Worm (Caenorhabditis elegans) whole organism, mixed stage, embryonic: ENCODE data around the gene Y9C9A.16.

Experiments used
- M03D4.4 ChIP-seq: sonication (generic microtip); optimal IDR thresholded peaks from 2 replicates; lab custom pipeline; 2017; ENCODE audit warnings: mild to moderate bottlenecking, missing genetic modification characterization, missing compliant biosample characterization
- bed-3 ChIP-seq: fragments of 200-800 bp; sonication (Bioruptor generic); optimal IDR thresholded peaks from 3 replicates; lab custom pipeline; 2018; ENCODE audit warnings: mild to moderate bottlenecking, missing genetic modification characterization, moderate library complexity, missing compliant biosample characterization
- blmp-1 ChIP-seq: fragments of 150-350 bp; optimal IDR thresholded peaks from 2 replicates; lab custom pipeline; 2014; ENCODE audit warnings: missing biosample characterization, missing genetic modification characterization
- ceh-39 ChIP-seq: fragments of 150-350 bp; optimal IDR thresholded peaks from 2 replicates; lab custom pipeline; 2014; ENCODE audit warnings: missing biosample characterization, missing genetic modification characterization
- ceh-43 ChIP-seq: fragments of 200-800 bp; sonication (Bioruptor generic); optimal IDR thresholded peaks from 2 replicates; lab custom pipeline; 2018; ENCODE audit warnings: mild to moderate bottlenecking, missing genetic modification characterization, moderate library complexity, missing compliant biosample characterization
- ces-1 ChIP-seq: fragments of 150-350 bp; optimal IDR thresholded peaks from 2 replicates; lab custom pipeline; 2014; ENCODE audit warnings: missing biosample characterization, missing genetic modification reagents, missing genetic modification characterization
- cnd-1 ChIP-seq: fragments of 200-800 bp; sonication (Bioruptor generic); optimal IDR thresholded peaks from 2 replicates; lab custom pipeline; 2018; ENCODE audit warnings: mild to moderate bottlenecking, missing genetic modification characterization, missing compliant biosample characterization
- drap-1 ChIP-seq: fragments of 200-800 bp; sonication (Bioruptor generic); optimal IDR thresholded peaks from 3 replicates; lab custom pipeline; 2018; ENCODE audit warnings: mild to moderate bottlenecking, missing genetic modification characterization, missing compliant biosample characterization
- elt-1 ChIP-seq: sonication (generic microtip); optimal IDR thresholded peaks from 2 replicates; lab custom pipeline; 2017; ENCODE audit warnings: missing genetic modification characterization, mild to moderate bottlenecking, missing compliant biosample characterization, antibody characterized with exemption, moderate library complexity, borderline replicate concordance; ENCODE audit not compliant: insufficient read depth
- elt-3 ChIP-seq: fragments of 150-350 bp; optimal IDR thresholded peaks from 2 replicates; lab custom pipeline; 2014; ENCODE audit warnings: missing biosample characterization, missing genetic modification characterization
- flh-1 ChIP-seq: fragments of 200-800 bp; sonication (Bioruptor generic); optimal IDR thresholded peaks from 2 replicates; lab custom pipeline; 2018; ENCODE audit warnings: mild to moderate bottlenecking, missing genetic modification characterization, moderate library complexity, missing compliant biosample characterization
- ham-2 ChIP-seq: fragments of 200-800 bp; sonication (Bioruptor generic); optimal IDR thresholded peaks from 2 replicates; lab custom pipeline; 2018; ENCODE audit warnings: mild to moderate bottlenecking, missing genetic modification characterization, missing compliant biosample characterization
- hlh-1 ChIP-seq: fragments of 150-350 bp; optimal IDR thresholded peaks from 2 replicates; lab custom pipeline; 2014; ENCODE audit warnings: missing biosample characterization, missing genetic modification reagents, missing genetic modification characterization
- lin-13 ChIP-seq: fragments of 150-350 bp; optimal IDR thresholded peaks from 2 replicates; lab custom pipeline; 2014; ENCODE audit warnings: missing biosample characterization, missing genetic modification characterization
- lin-32 ChIP-seq: fragments of 200-800 bp; sonication (Bioruptor generic); optimal IDR thresholded peaks from 2 replicates; lab custom pipeline; 2018; ENCODE audit warnings: mild to moderate bottlenecking, missing genetic modification characterization, missing compliant biosample characterization
- lsy-2 ChIP-seq: fragments of 150-350 bp; optimal IDR thresholded peaks from 2 replicates; lab custom pipeline; 2014; ENCODE audit warnings: missing biosample characterization, missing genetic modification characterization
- mab-5 ChIP-seq: fragments of 150-350 bp; optimal IDR thresholded peaks from 2 replicates; lab custom pipeline; 2014; ENCODE audit warnings: missing biosample characterization, missing genetic modification characterization
- mep-1 ChIP-seq: fragments of 150-350 bp; optimal IDR thresholded peaks from 2 replicates; lab custom pipeline; 2017; ENCODE audit warnings: missing biosample characterization, missing genetic modification reagents, missing genetic modification characterization, inconsistent platforms
- mls-2 ChIP-seq: sonication (generic microtip); optimal IDR thresholded peaks from 2 replicates; lab custom pipeline; 2016; ENCODE audit warnings: mild to moderate bottlenecking, missing genetic modification characterization, moderate library complexity, missing compliant biosample characterization
- nhr-2 ChIP-seq: fragments of 150-350 bp; optimal IDR thresholded peaks from 2 replicates; lab custom pipeline; 2014; ENCODE audit warnings: missing biosample characterization, missing genetic modification characterization
- nhr-237 ChIP-seq: fragments of 150-350 bp; optimal IDR thresholded peaks from 2 replicates; lab custom pipeline; 2014; ENCODE audit warnings: missing biosample characterization, missing genetic modification characterization
- nhr-28 ChIP-seq: fragments of 150-350 bp; optimal IDR thresholded peaks from 2 replicates; lab custom pipeline; 2014; ENCODE audit warnings: missing biosample characterization, missing genetic modification characterization
- nhr-76 ChIP-seq: sonication (generic microtip); optimal IDR thresholded peaks from 2 replicates; lab custom pipeline; 2017; ENCODE audit warnings: missing biosample characterization, missing genetic modification characterization
- pha-4 ChIP-seq: fragments of 150-350 bp; optimal IDR thresholded peaks from 2 replicates; lab custom pipeline; 2018; ENCODE audit warnings: missing biosample characterization, missing genetic modification reagents, missing genetic modification characterization
- sem-2 ChIP-seq: fragments of 200-800 bp; sonication (Bioruptor generic); optimal IDR thresholded peaks from 2 replicates; lab custom pipeline; 2018; ENCODE audit warnings: mild to moderate bottlenecking, missing genetic modification characterization, missing compliant biosample characterization
- snpc-4 ChIP-seq: fragments of 150-350 bp; optimal IDR thresholded peaks from 2 replicates; lab custom pipeline; 2014; ENCODE audit warnings: missing biosample characterization, missing genetic modification characterization
- sptf-1 ChIP-seq: sonication (generic microtip); optimal IDR thresholded peaks from 2 replicates; lab custom pipeline; 2017; ENCODE audit warnings: mild to moderate bottlenecking, missing genetic modification characterization, moderate library complexity, missing compliant biosample characterization
- tbx-8 ChIP-seq: fragments of 200-800 bp; sonication (Bioruptor generic); optimal IDR thresholded peaks from 2 replicates; lab custom pipeline; 2018; ENCODE audit warnings: mild to moderate bottlenecking, missing genetic modification characterization, moderate library complexity, missing compliant biosample characterization
- unc-120 ChIP-seq: sonication (generic microtip); optimal IDR thresholded peaks from 2 replicates; lab custom pipeline; 2017; ENCODE audit warnings: missing genetic modification characterization, missing compliant biosample characterization; ENCODE audit not compliant: poor library complexity, severe bottlenecking
- unc-39 ChIP-seq: fragments of 150-350 bp; optimal IDR thresholded peaks from 2 replicates; lab custom pipeline; 2014; ENCODE audit warnings: missing biosample characterization, missing genetic modification characterization
- unc-62 ChIP-seq: fragments of 150-350 bp; optimal IDR thresholded peaks from 2 replicates; lab custom pipeline; 2014; ENCODE audit warnings: missing biosample characterization, missing genetic modification reagents, missing genetic modification characterization
- zip-8 ChIP-seq: fragments of 150-350 bp; optimal IDR thresholded peaks from 2 replicates; lab custom pipeline; 2014; ENCODE audit warnings: missing biosample characterization, missing genetic modification characterization
- ztf-11 ChIP-seq: fragments of 150-350 bp; optimal IDR thresholded peaks from 2 replicates; lab custom pipeline; 2014; ENCODE audit warnings: missing biosample characterization, missing genetic modification characterization

Gene Y9C9A.16

DNA sequence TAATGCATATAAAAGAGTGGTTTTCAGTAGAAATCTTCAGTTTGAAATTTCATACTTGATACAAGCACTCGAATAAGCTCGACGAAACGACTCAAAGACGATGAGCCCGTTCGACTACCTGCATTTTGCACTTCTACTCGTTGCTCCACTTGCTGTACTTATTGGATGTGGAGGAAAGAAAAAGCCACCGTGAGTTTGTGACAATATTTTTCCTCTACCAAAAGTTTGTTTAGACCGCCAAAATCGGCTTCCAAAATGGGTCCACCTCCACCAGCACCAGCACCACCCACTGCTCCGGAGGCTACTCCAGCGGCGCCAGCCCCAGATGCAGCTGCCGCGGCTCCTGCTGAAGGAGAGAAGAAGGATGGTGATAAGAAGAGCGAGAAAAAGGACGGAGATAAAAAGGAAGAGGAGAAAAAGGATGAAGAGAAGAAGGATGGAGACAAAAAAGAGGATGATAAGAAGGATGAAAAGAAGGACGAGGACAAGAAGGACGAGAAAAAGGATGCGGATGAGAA is 1.3 kb upstream of the Y9C9A.16 start, which contains the start of gene E03H12.5:
Gene E03H12.5, plus strand, starts transcription at position 51 of the 518 bp plus-strand sequence.
- TF ChIP-seq ceh-39 (tag; lab: Kevin White, UChicago): no peak
- TF ChIP-seq blmp-1 (tag; lab: Kevin White, UChicago): no peak
- no peak for TF ChIP-seq cnd-1 (tag; lab: Kevin White, UChicago)
- TF ChIP-seq lin-32 (GFP tag; lab: Kevin White, UChicago): no peak
- TF ChIP-seq nhr-28: no peak
- no peak for TF ChIP-seq mep-1 (tag; lab: Kevin White, UChicago)
- TF ChIP-seq hlh-1 (tag; lab: Kevin White, UChicago): no peak

DNA sequence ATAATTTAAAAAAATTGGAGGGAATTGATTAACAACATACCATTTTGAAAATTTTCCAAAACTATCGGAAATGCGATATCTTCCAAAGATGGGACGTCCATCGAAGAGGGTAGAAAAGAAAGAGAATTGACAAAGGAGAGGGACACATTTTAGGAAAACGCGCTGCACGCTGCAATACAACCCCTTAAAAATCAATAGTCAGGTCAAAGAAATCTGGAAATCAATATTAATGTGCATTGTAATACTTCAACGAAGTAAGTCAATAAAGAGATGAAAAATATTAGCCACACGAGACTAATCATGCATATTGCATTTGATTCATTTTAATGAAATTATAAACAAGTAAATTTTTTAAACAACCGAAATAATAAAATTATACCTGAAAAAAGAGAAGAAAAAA is 6.5 kb downstream of the Y9C9A.16 start, which contains the start of gene Y9C9A.13:
Gene Y9C9A.13, minus strand, starts transcription at position 101 of the 400 bp plus-strand sequence.
- TF ChIP-seq nhr-237 (tag; lab: Kevin White, UChicago) (no peak), ztf-11 (no peak), hlh-1 (tag; lab: Kevin White, UChicago) (no peak), pha-4 (tag; lab: Kevin White, UChicago) (no peak), mls-2 (tag; lab: Kevin White, UChicago) (no peak), sem-2 (no peak), unc-120 (tag; lab: Kevin White, UChicago) (no peak), M03D4.4 (tag; lab: Kevin White, UChicago) (no peak), mab-5 (tag; lab: Kevin White, UChicago) (no peak), blmp-1 (tag; lab: Kevin White, UChicago) (no peak), flh-1 (no peak), tbx-8 (GFP tag; lab: Kevin White, UChicago) (no peak), ceh-43 (GFP tag; lab: Kevin White, UChicago) (no peak), sptf-1 (tag; lab: Kevin White, UChicago) (no peak), lin-32 (GFP tag; lab: Kevin White, UChicago) (no peak), cnd-1 (tag; lab: Kevin White, UChicago) (no peak), lin-13 (tag; lab: Kevin White, UChicago) (no peak), elt-3 (tag; lab: Kevin White, UChicago) (no peak), ces-1 (GFP tag; lab: Kevin White, UChicago) (no peak), ham-2 (GFP tag; lab: Kevin White, UChicago) (no peak)

DNA sequence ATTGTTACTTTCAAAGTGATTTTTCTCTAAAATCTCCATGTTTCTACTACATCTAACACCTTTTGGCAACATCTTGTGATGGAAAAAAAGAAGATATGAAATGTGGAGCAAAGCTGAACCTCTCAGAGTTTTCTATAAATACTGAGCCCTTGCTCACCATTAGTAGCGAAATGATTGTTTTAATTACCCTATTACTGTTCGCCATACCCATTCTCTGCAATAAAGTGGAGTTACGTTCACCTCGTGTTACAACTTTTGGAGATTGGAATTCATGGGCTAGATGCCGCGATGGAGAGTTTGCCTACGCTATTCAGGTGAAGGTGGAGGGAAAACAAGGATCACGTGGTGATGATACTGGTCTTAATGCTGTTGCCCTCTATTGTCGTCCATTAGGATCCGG is 12.1 kb downstream of the Y9C9A.16 start, which contains the start of gene txt-3:
Gene txt-3, plus strand, starts transcription at position 125 of the 400 bp plus-strand sequence.
- TF ChIP-seq lsy-2 (tag; lab: Kevin White, UChicago) (no peak), mep-1 (tag; lab: Kevin White, UChicago) (no peak), elt-3 (tag; lab: Kevin White, UChicago) (no peak), sptf-1 (tag; lab: Kevin White, UChicago) (no peak), unc-62 (no peak), bed-3 (GFP tag; lab: Kevin White, UChicago) (no peak), ceh-43 (GFP tag; lab: Kevin White, UChicago) (no peak), nhr-76 (no peak), snpc-4 (no peak), tbx-8 (GFP tag; lab: Kevin White, UChicago) (no peak), drap-1 (GFP tag; lab: Kevin White, UChicago) (no peak), zip-8 (tag; lab: Kevin White, UChicago) (no peak), pha-4 (tag; lab: Kevin White, UChicago) (no peak), sem-2 (no peak), ces-1 (GFP tag; lab: Kevin White, UChicago) (no peak), nhr-2 (no peak), ham-2 (GFP tag; lab: Kevin White, UChicago) (no peak), unc-39 (tag; lab: Kevin White, UChicago) (no peak)

DNA sequence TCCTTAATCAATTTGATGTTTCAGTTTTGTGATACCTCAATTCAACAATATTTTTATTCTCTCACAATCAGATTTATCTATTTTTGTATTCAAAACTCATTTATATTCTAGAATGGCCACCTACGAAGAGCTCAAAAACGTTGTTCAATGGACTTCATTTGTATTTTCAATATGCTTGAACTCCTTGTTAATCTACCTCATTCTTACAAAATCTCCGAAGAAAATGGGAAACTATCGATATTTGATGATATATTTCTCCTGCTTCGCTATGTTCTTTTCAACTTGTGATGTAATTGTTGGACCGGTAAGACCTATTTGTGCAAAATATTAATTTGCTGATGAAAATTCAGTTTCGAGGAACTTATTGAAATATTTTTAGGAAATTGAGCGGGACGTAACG is 15.3 kb downstream of the Y9C9A.16 start, which contains the start of gene str-164:
Gene str-164, plus strand, starts transcription at position 113 of the 400 bp plus-strand sequence.
- no peak for TF ChIP-seq sem-2
- no peak for TF ChIP-seq unc-62
- TF ChIP-seq mep-1 (tag; lab: Kevin White, UChicago): no peak
- no peak for TF ChIP-seq ham-2 (GFP tag; lab: Kevin White, UChicago)
- no peak for TF ChIP-seq tbx-8 (GFP tag; lab: Kevin White, UChicago)
- no peak for TF ChIP-seq nhr-2
- TF ChIP-seq elt-3 (tag; lab: Kevin White, UChicago): no peak
- no peak for TF ChIP-seq elt-1 (tag; lab: Kevin White, UChicago)
- TF ChIP-seq unc-120 (tag; lab: Kevin White, UChicago): no peak
- TF ChIP-seq lsy-2 (tag; lab: Kevin White, UChicago): no peak
- no peak for TF ChIP-seq ztf-11
- TF ChIP-seq unc-39 (tag; lab: Kevin White, UChicago): no peak
- TF ChIP-seq ceh-43 (GFP tag; lab: Kevin White, UChicago): no peak
- TF ChIP-seq snpc-4: no peak
- no peak for TF ChIP-seq ces-1 (GFP tag; lab: Kevin White, UChicago)
- no peak for TF ChIP-seq cnd-1 (tag; lab: Kevin White, UChicago)
